Worm (Caenorhabditis elegans): ENCODE results near the gene vit-3.

DNA sequence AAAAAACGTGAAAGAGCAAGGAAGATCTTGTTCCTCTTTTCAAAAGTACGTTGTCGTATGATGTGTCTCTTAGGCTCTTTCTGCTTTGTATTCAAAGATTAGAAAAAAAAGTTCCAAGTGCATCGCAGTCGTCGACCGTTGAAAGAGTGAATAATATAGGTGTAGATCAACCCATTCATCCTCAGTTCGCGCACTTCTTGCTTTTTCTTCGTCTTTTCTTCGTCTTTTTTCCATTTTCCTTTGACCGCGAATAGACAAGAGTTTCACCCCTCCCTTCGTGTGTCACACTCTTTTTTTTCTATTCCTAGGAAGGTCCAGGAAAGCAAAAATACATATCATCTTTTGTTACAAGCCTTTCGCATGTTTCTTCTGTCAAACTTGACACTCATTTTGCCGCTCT is 45.6 kb downstream of the vit-3 start:
- TF ChIP-seq sea-1 (GFP tag; conservative IDR thresholded peaks at IDR 0.05) (no peak), ama-1 (optimal IDR thresholded peaks at IDR 0.05) (no peak), B0310.2 (tag; optimal IDR thresholded peaks at IDR 0.05) (no peak), tbx-11 (GFP tag; IDR thresholded peaks at IDR 0.05) (no peak), tra-4 (tag; optimal IDR thresholded peaks at IDR 0.05) (no peak), ets-7 (tag; optimal IDR thresholded peaks at IDR 0.05) (no peak), hmg-4 (GFP tag; optimal IDR thresholded peaks at IDR 0.05) (no peak), tbx-37 (GFP tag; conservative IDR thresholded peaks at IDR 0.05) (no peak), hmbx-1 (tag; optimal IDR thresholded peaks at IDR 0.05) (no peak), ceh-36 (tag; optimal IDR thresholded peaks at IDR 0.05) (no peak), scrt-1 (GFP tag; IDR thresholded peaks at IDR 0.05) (no peak), flt-1 (GFP tag; IDR thresholded peaks at IDR 0.05) (no peak), F13C5.2 (tag; optimal IDR thresholded peaks at IDR 0.05) (no peak)

Measured in whole organism, early embryonic.